Worm (Caenorhabditis elegans) whole organism, L1 larva: Measurements from ENCODE around the gene osm-1.

Source experiments
- aha-1 ChIP-seq: fragments of 150-350 bp; optimal IDR thresholded peaks from 2 replicates; lab custom pipeline; 2014; ENCODE audit warnings: missing biosample characterization, missing genetic modification characterization
- ceh-82 ChIP-seq, 3 experiments: fragments of 150-350 bp in 1 of 3; sonication (generic microtip) in 2 of 3; optimal IDR thresholded peaks; 2 replicates each; lab custom pipeline; 2014 to 2017; ENCODE audit warnings: missing biosample characterization in 3 of 3, missing genetic modification characterization in 3 of 3
- ceh-90 ChIP-seq: sonication (generic microtip); optimal IDR thresholded peaks from 2 replicates; lab custom pipeline; 2016; ENCODE audit warnings: missing genetic modification characterization, missing compliant biosample characterization
- dsc-1 ChIP-seq: sonication (generic microtip); optimal IDR thresholded peaks from 2 replicates; lab custom pipeline; 2016; ENCODE audit warnings: mild to moderate bottlenecking, missing genetic modification characterization, missing compliant biosample characterization
- efl-1 ChIP-seq, 4 experiments: fragments of 150-350 bp; optimal IDR thresholded peaks in 3 of 4; peaks in 1 of 4; 1 replicate in 1 of 4; 2 replicates in 3 of 4; lab custom pipeline; 2014; ENCODE audit warnings: missing biosample characterization in 2 of 4, missing genetic modification characterization in 2 of 4, missing genetic modification reagents in 2 of 4
- efl-3 ChIP-seq: fragments of 200-800 bp; sonication (Bioruptor generic); optimal IDR thresholded peaks from 2 replicates; lab custom pipeline; 2018; ENCODE audit warnings: mild to moderate bottlenecking, missing genetic modification characterization, missing compliant biosample characterization
- elt-2 ChIP-seq: sonication (generic microtip); optimal IDR thresholded peaks from 2 replicates; lab custom pipeline; 2016; ENCODE audit warnings: missing genetic modification characterization, mild to moderate bottlenecking, inconsistent platforms, missing compliant biosample characterization, missing genetic modification reagents
- elt-3 ChIP-seq, 6 experiments: fragments of 150-350 bp in 1 of 6; sonication (generic microtip); optimal IDR thresholded peaks; 2 replicates each; lab custom pipeline; 2017 to 2018; ENCODE audit warnings: missing biosample characterization in 6 of 6, missing genetic modification characterization in 6 of 6, inconsistent platforms in 1 of 6
- ets-5 ChIP-seq: fragments of 200-800 bp; sonication (Bioruptor generic); IDR thresholded peaks from 2 replicates; pipeline ENCODE4 v1.3.6; 2022; ENCODE audit warnings: missing genetic modification characterization, missing compliant biosample characterization
- fkh-4 ChIP-seq: sonication (generic microtip); optimal IDR thresholded peaks from 2 replicates; lab custom pipeline; 2016; ENCODE audit warnings: missing compliant biosample characterization, missing genetic modification characterization, borderline replicate concordance
- fos-1 ChIP-seq: fragments of 150-350 bp; optimal IDR thresholded peaks from 2 replicates; lab custom pipeline; 2014; ENCODE audit warnings: missing biosample characterization, missing genetic modification characterization
- hlh-17 ChIP-seq: fragments of 200-800 bp; sonication (Bioruptor generic); optimal IDR thresholded peaks from 2 replicates; lab custom pipeline; 2018; ENCODE audit warnings: missing genetic modification characterization, mild to moderate bottlenecking, missing compliant biosample characterization, moderate library complexity, borderline replicate concordance
- hlh-4 ChIP-seq: sonication (generic microtip); optimal IDR thresholded peaks from 2 replicates; lab custom pipeline; 2016; ENCODE audit warnings: mild to moderate bottlenecking, missing genetic modification characterization, missing compliant biosample characterization
- hpl-2 ChIP-seq: fragments of 150-350 bp; optimal IDR thresholded peaks from 2 replicates; lab custom pipeline; 2014; ENCODE audit warnings: missing biosample characterization, missing genetic modification reagents, missing genetic modification characterization
- isw-1 ChIP-seq: fragments of 200-800 bp; sonication (Bioruptor generic); IDR thresholded peaks from 2 replicates; pipeline ENCODE4 v1.3.6; 2022; ENCODE audit warnings: missing genetic modification characterization, missing compliant biosample characterization
- lin-13 ChIP-seq: fragments of 150-350 bp; optimal IDR thresholded peaks from 2 replicates; lab custom pipeline; 2014; ENCODE audit warnings: missing biosample characterization, missing genetic modification reagents, missing genetic modification characterization
- lin-14 ChIP-seq: fragments of 200-800 bp; sonication (Bioruptor generic); optimal IDR thresholded peaks from 2 replicates; lab custom pipeline; 2018; ENCODE audit warnings: mild to moderate bottlenecking, missing genetic modification characterization, moderate library complexity, missing compliant biosample characterization
- lin-15B ChIP-seq: fragments of 150-350 bp; sonication (generic microtip); optimal IDR thresholded peaks from 3 replicates; lab custom pipeline; 2014; ENCODE audit warnings: missing biosample characterization, missing genetic modification characterization
- lin-35 ChIP-seq, 2 experiments: fragments of 150-350 bp; optimal IDR thresholded peaks; 2 replicates each; lab custom pipeline; 2014; ENCODE audit warnings: missing biosample characterization in 2 of 2, missing genetic modification characterization in 2 of 2, missing genetic modification reagents in 2 of 2
- lin-39 ChIP-seq: fragments of 150-350 bp; optimal IDR thresholded peaks from 2 replicates; lab custom pipeline; 2014; ENCODE audit warnings: missing biosample characterization, missing genetic modification reagents, missing genetic modification characterization
- lir-3 ChIP-seq: sonication (generic microtip); optimal IDR thresholded peaks from 2 replicates; lab custom pipeline; 2016; ENCODE audit warnings: mild to moderate bottlenecking, missing genetic modification characterization, moderate library complexity, missing compliant biosample characterization; ENCODE audit not compliant: poor library complexity
- lsy-2 ChIP-seq, 2 experiments: fragments of 150-350 bp; optimal IDR thresholded peaks; 2 replicates each; lab custom pipeline; 2014; ENCODE audit warnings: missing biosample characterization in 2 of 2, missing genetic modification characterization in 2 of 2
- mab-9 ChIP-seq: fragments of 200-800 bp; sonication (Bioruptor generic); IDR thresholded peaks from 2 replicates; pipeline ENCODE4 v1.3.6; 2022; ENCODE audit warnings: missing genetic modification reagents, missing genetic modification characterization, missing compliant biosample characterization
- mdl-1 ChIP-seq, 2 experiments: fragments of 150-350 bp; optimal IDR thresholded peaks; 2 replicates each; lab custom pipeline; 2014 to 2017; ENCODE audit warnings: missing biosample characterization in 2 of 2, missing genetic modification characterization in 2 of 2, inconsistent platforms in 1 of 2
- mep-1 ChIP-seq: fragments of 150-350 bp; optimal IDR thresholded peaks from 2 replicates; lab custom pipeline; 2014; ENCODE audit warnings: missing biosample characterization, missing genetic modification characterization
- nhr-11 ChIP-seq: fragments of 150-350 bp; optimal IDR thresholded peaks from 2 replicates; lab custom pipeline; 2014; ENCODE audit warnings: missing biosample characterization, missing genetic modification characterization
- nhr-19 ChIP-seq: fragments of 200-800 bp; sonication (Bioruptor generic); conservative IDR thresholded peaks from 2 replicates; pipeline ENCODE4 v1.3.6; 2022; ENCODE audit warnings: missing genetic modification characterization, missing compliant biosample characterization
- nhr-20 ChIP-seq: sonication (generic microtip); optimal IDR thresholded peaks from 2 replicates; lab custom pipeline; 2016; ENCODE audit warnings: mild to moderate bottlenecking, missing genetic modification characterization, missing compliant biosample characterization
- nhr-237 ChIP-seq: fragments of 150-350 bp; optimal IDR thresholded peaks from 2 replicates; lab custom pipeline; 2014; ENCODE audit warnings: missing biosample characterization, missing genetic modification characterization
- nhr-47 ChIP-seq: sonication (generic microtip); optimal IDR thresholded peaks from 2 replicates; lab custom pipeline; 2016; ENCODE audit warnings: mild to moderate bottlenecking, missing genetic modification characterization, moderate library complexity, missing compliant biosample characterization
- nhr-71 ChIP-seq: sonication (generic microtip); optimal IDR thresholded peaks from 2 replicates; lab custom pipeline; 2016; ENCODE audit warnings: mild to moderate bottlenecking, missing genetic modification characterization, moderate library complexity, missing compliant biosample characterization
- nhr-77 ChIP-seq: fragments of 150-350 bp; optimal IDR thresholded peaks from 2 replicates; lab custom pipeline; 2014; ENCODE audit warnings: missing biosample characterization, missing genetic modification characterization
- nhr-85 ChIP-seq: sonication (generic microtip); peaks from one replicate; lab custom pipeline; 2016; ENCODE audit warnings: missing genetic modification characterization, inconsistent platforms, missing compliant biosample characterization
- nhr-90 ChIP-seq: sonication (generic microtip); optimal IDR thresholded peaks from 2 replicates; lab custom pipeline; 2016; ENCODE audit warnings: mild to moderate bottlenecking, missing genetic modification characterization, missing compliant biosample characterization; ENCODE audit not compliant: poor library complexity
- pqm-1 ChIP-seq: sonication (generic microtip); optimal IDR thresholded peaks from 3 replicates; lab custom pipeline; 2017; ENCODE audit warnings: missing biosample characterization, missing genetic modification characterization
- rnt-1 ChIP-seq: sonication (generic microtip); optimal IDR thresholded peaks from 2 replicates; lab custom pipeline; 2016; ENCODE audit warnings: mild to moderate bottlenecking, missing genetic modification characterization, moderate library complexity, missing compliant biosample characterization
- skn-1 ChIP-seq: fragments of 150-350 bp; optimal IDR thresholded peaks from 2 replicates; lab custom pipeline; 2014; ENCODE audit warnings: missing biosample characterization, missing genetic modification characterization
- snu-23 ChIP-seq: sonication (generic microtip); optimal IDR thresholded peaks from 2 replicates; lab custom pipeline; 2016; ENCODE audit warnings: missing genetic modification characterization, missing compliant biosample characterization
- sup-37 ChIP-seq: fragments of 200-800 bp; sonication (Bioruptor generic); optimal IDR thresholded peaks from 2 replicates; lab custom pipeline; 2018; ENCODE audit warnings: mild to moderate bottlenecking, missing genetic modification characterization, missing compliant biosample characterization
- swsn-7 ChIP-seq: sonication (generic microtip); optimal IDR thresholded peaks from 2 replicates; lab custom pipeline; 2016; ENCODE audit warnings: missing genetic modification characterization, missing compliant biosample characterization
- tlp-1 ChIP-seq: fragments of 150-350 bp; optimal IDR thresholded peaks from 2 replicates; lab custom pipeline; 2014; ENCODE audit warnings: missing biosample characterization, missing genetic modification characterization
- unc-86 ChIP-seq: sonication (generic microtip); optimal IDR thresholded peaks from 2 replicates; lab custom pipeline; 2016; ENCODE audit warnings: missing genetic modification characterization, missing compliant biosample characterization
- xbp-1 ChIP-seq: sonication (generic microtip); optimal IDR thresholded peaks from 2 replicates; lab custom pipeline; 2016; ENCODE audit warnings: missing genetic modification characterization, missing compliant biosample characterization

osm-1 gene

ce11 chrX:16546135-16546534 is 5.7 kb downstream of the osm-1 start:
- no peak for TF ChIP-seq tlp-1 (tag; lab: Kevin White, UChicago)
- TF ChIP-seq lin-39 (tag; lab: Kevin White, UChicago) = no peak
- no peak for TF ChIP-seq aha-1 (tag; lab: Kevin White, UChicago)
- TF ChIP-seq nhr-237 = no peak

ce11 chrX:16548290-16548689 is 7.8 kb downstream of the osm-1 start:
- no peak for TF ChIP-seq efl-3 (GFP tag; lab: Kevin White, UChicago)

ce11 chrX:16550551-16550950 is 10.1 kb downstream of the osm-1 start:
- TF ChIP-seq nhr-90 (peak; percentile 18), nhr-19 (GFP tag; lab: Robert Waterston, UW) (0 out of 2 replicates have a peak, but pooled peaks have one; percentile 10), nhr-20 (tag; lab: Kevin White, UChicago) (peak; percentile 34), elt-2 (tag; lab: Kevin White, UChicago) (peak; percentile 86), fkh-4 (tag; lab: Kevin White, UChicago) (no peak), lin-14 (GFP tag; lab: Kevin White, UChicago) (peak; percentile 16), xbp-1 (tag; lab: Kevin White, UChicago) (no peak), lin-35 (GFP tag; optimal IDR thresholded peaks at IDR 0.05; lab: Kevin White, UChicago) (peak in 1 of 2 experiments; percentile 21)

- no peak for TF ChIP-seq fos-1 (tag; lab: Kevin White, UChicago)
- TF ChIP-seq elt-3 (tag; optimal IDR thresholded peaks at IDR 0.05; lab: Kevin White, UChicago) = peak in 1 of 6 experiments; percentile 2
- peak; percentile 45 for TF ChIP-seq nhr-20 (tag; lab: Kevin White, UChicago)
- peak; percentile 20 for TF ChIP-seq skn-1
- peak; percentile 20 for TF ChIP-seq lin-14 (GFP tag; lab: Kevin White, UChicago)
- TF ChIP-seq dsc-1 (tag; lab: Kevin White, UChicago) = peak; percentile 46
- TF ChIP-seq hlh-4 (tag; lab: Kevin White, UChicago) = no peak
- no peak for TF ChIP-seq nhr-85 (tag; lab: Kevin White, UChicago)
- TF ChIP-seq snu-23 = peak; percentile 30
- no peak for TF ChIP-seq mab-9 (GFP tag; lab: Robert Waterston, UW)
- no peak for TF ChIP-seq lin-15B (tag; lab: Kevin White, UChicago)
- peak; percentile 34 for TF ChIP-seq nhr-47 (tag; lab: Kevin White, UChicago)
- peak; percentile 25 for TF ChIP-seq swsn-7
- no peak for TF ChIP-seq isw-1 (GFP tag; lab: Robert Waterston, UW)
- TF ChIP-seq elt-2 (tag; lab: Kevin White, UChicago) = peak; percentile 30
- peak; percentile 15 for TF ChIP-seq nhr-77 (tag; lab: Kevin White, UChicago)
- peak; percentile 53 for TF ChIP-seq nhr-71 (tag; lab: Kevin White, UChicago)
- TF ChIP-seq mdl-1 (tag; optimal IDR thresholded peaks at IDR 0.05; lab: Kevin White, UChicago) = peak in 1 of 2 experiments; percentile 30
- peak; percentile 44 for TF ChIP-seq nhr-90
- peak in 1 of 2 experiments; percentile 61 for TF ChIP-seq lin-35 (GFP tag; optimal IDR thresholded peaks at IDR 0.05; lab: Kevin White, UChicago)
- peak; percentile 3 for TF ChIP-seq lin-13 (GFP tag; lab: Kevin White, UChicago)
- peak; percentile 48 for TF ChIP-seq rnt-1
- TF ChIP-seq, all 84 proteins: peak for 16
Measured at ce11 chrX:16551318-16551717, 10.8 kb downstream of the osm-1 start.

- TF ChIP-seq mep-1 (no peak), efl-1 (optimal IDR thresholded peaks at IDR 0.05; lab: Kevin White, UChicago) (peak in 1 of 2 experiments; percentile 6), efl-1 (GFP tag; optimal IDR thresholded peaks at IDR 0.05 in 1 of 2; lab: Kevin White, UChicago) (no peak), ceh-82 (tag; optimal IDR thresholded peaks at IDR 0.05; lab: Kevin White, UChicago) (peak in 1 of 3 experiments; percentile 19), nhr-11 (tag; lab: Kevin White, UChicago) (no peak), mdl-1 (tag; optimal IDR thresholded peaks at IDR 0.05; lab: Kevin White, UChicago) (no peak), ets-5 (GFP tag; lab: Robert Waterston, UW) (no peak), nhr-71 (tag; lab: Kevin White, UChicago) (peak; percentile 48), pqm-1 (no peak), sup-37 (GFP tag; lab: Kevin White, UChicago) (no peak), lsy-2 (tag; optimal IDR thresholded peaks at IDR 0.05; lab: Kevin White, UChicago) (peak in 1 of 2 experiments; percentile 20), ceh-90 (tag; lab: Kevin White, UChicago) (no peak), lir-3 (no peak), snu-23 (peak; percentile 17), hlh-17 (GFP tag; lab: Kevin White, UChicago) (no peak), dsc-1 (tag; lab: Kevin White, UChicago) (peak; percentile 25), nhr-85 (tag; lab: Kevin White, UChicago) (no peak), hpl-2 (GFP tag; lab: Kevin White, UChicago) (no peak), lin-35 (GFP tag; optimal IDR thresholded peaks at IDR 0.05; lab: Kevin White, UChicago) (no peak), unc-86 (tag; lab: Kevin White, UChicago) (no peak)
Measured at ce11 chrX:16553845-16554426, 13.5 kb downstream of the osm-1 start, which contains the start of gene K08B5.2. TSS of gene K08B5.2 (minus strand) at chrX:16553887.
